Worm (Caenorhabditis elegans) whole organism, young adult: ENCODE measurements around the gene pap-3.

ENCODE experiments used
- D2030.7 ChIP-seq: fragments of 200-800 bp; sonication (Bioruptor generic); IDR thresholded peaks from 2 replicates; pipeline ENCODE4 v1.3.6; 2022; ENCODE audit warnings: missing genetic modification reagents, missing genetic modification characterization, missing compliant biosample characterization
- F33H1.4 ChIP-seq: fragments of 200-800 bp; sonication (Bioruptor generic); IDR thresholded peaks from 2 replicates; pipeline ENCODE4 v1.3.6; 2022; ENCODE audit warnings: missing genetic modification reagents, missing genetic modification characterization, missing compliant biosample characterization
- F39B2.1 ChIP-seq: fragments of 200-800 bp; sonication (Bioruptor generic); IDR thresholded peaks from 2 replicates; pipeline ENCODE4 v1.3.6; 2022; ENCODE audit warnings: missing genetic modification reagents, missing genetic modification characterization, missing compliant biosample characterization
- F57C9.4 ChIP-seq: sonication (generic microtip); optimal IDR thresholded peaks from 2 replicates; lab custom pipeline; 2017; ENCODE audit warnings: mild to moderate bottlenecking, missing genetic modification characterization, missing compliant biosample characterization
- K11D2.4 ChIP-seq: fragments of 200-800 bp; sonication (Bioruptor generic); IDR thresholded peaks from 2 replicates; pipeline ENCODE4 v1.3.6; 2022; ENCODE audit warnings: missing genetic modification reagents, missing genetic modification characterization, missing compliant biosample characterization
- K12H6.12 ChIP-seq: fragments of 200-800 bp; sonication (Bioruptor generic); optimal IDR thresholded peaks from 2 replicates; lab custom pipeline; 2018; ENCODE audit warnings: mild to moderate bottlenecking, missing genetic modification characterization, missing compliant biosample characterization
- Y67H2A.10 ChIP-seq: fragments of 200-800 bp; sonication (Bioruptor generic); conservative IDR thresholded peaks from 2 replicates; pipeline ENCODE4 v1.3.6; 2022; ENCODE audit warnings: missing genetic modification reagents, missing genetic modification characterization, missing compliant biosample characterization
- Y95B8A.8 ChIP-seq: fragments of 200-800 bp; sonication (Bioruptor generic); IDR thresholded peaks from 2 replicates; pipeline ENCODE4 v1.3.6; 2022; ENCODE audit warnings: missing genetic modification reagents, missing genetic modification characterization, missing compliant biosample characterization
- attf-5 ChIP-seq: fragments of 200-800 bp; sonication (Bioruptor generic); optimal IDR thresholded peaks from 2 replicates; lab custom pipeline; 2018; ENCODE audit warnings: mild to moderate bottlenecking, missing genetic modification characterization, missing compliant biosample characterization
- attf-6 ChIP-seq: fragments of 200-800 bp; sonication (Bioruptor generic); IDR thresholded peaks from 2 replicates; pipeline ENCODE4 v1.3.6; 2022; ENCODE audit warnings: missing genetic modification reagents, missing genetic modification characterization, missing compliant biosample characterization
- bed-2 ChIP-seq: fragments of 200-800 bp; sonication (Bioruptor generic); IDR thresholded peaks from 2 replicates; pipeline ENCODE4 v1.3.6; 2022; ENCODE audit warnings: missing genetic modification reagents, missing genetic modification characterization, missing compliant biosample characterization
- ceh-27 ChIP-seq: fragments of 200-800 bp; sonication (Bioruptor generic); optimal IDR thresholded peaks from 2 replicates; lab custom pipeline; 2018; ENCODE audit warnings: mild to moderate bottlenecking, missing genetic modification characterization, moderate library complexity, missing compliant biosample characterization
- ceh-79 ChIP-seq: sonication (generic microtip); optimal IDR thresholded peaks from 2 replicates; lab custom pipeline; 2017; ENCODE audit warnings: mild to moderate bottlenecking, missing genetic modification characterization, missing compliant biosample characterization
- ceh-91 ChIP-seq: fragments of 200-800 bp; sonication (Bioruptor generic); IDR thresholded peaks from 2 replicates; pipeline ENCODE4 v1.3.6; 2022; ENCODE audit warnings: missing genetic modification reagents, missing genetic modification characterization, missing compliant biosample characterization
- chd-7 ChIP-seq: sonication (generic microtip); optimal IDR thresholded peaks from 2 replicates; lab custom pipeline; 2016; ENCODE audit warnings: mild to moderate bottlenecking, missing genetic modification characterization, moderate library complexity, missing compliant biosample characterization
- dox-1 ChIP-seq: fragments of 200-800 bp; sonication (Bioruptor generic); IDR thresholded peaks from 2 replicates; pipeline ENCODE4 v1.3.6; 2022; ENCODE audit warnings: missing genetic modification reagents, missing genetic modification characterization, missing compliant biosample characterization
- dpl-1 ChIP-seq: fragments of 150-350 bp; optimal IDR thresholded peaks from 2 replicates; lab custom pipeline; 2014; ENCODE audit warnings: missing biosample characterization, missing genetic modification reagents, missing genetic modification characterization
- efl-1 ChIP-seq: fragments of 150-350 bp; optimal IDR thresholded peaks from 2 replicates; lab custom pipeline; 2014; ENCODE audit warnings: missing biosample characterization, missing genetic modification reagents, missing genetic modification characterization
- egl-44 ChIP-seq: fragments of 200-800 bp; sonication (Bioruptor generic); IDR thresholded peaks from 2 replicates; pipeline ENCODE4 v1.3.6; 2022; ENCODE audit warnings: missing genetic modification reagents, missing genetic modification characterization, missing compliant biosample characterization
- ekl-4 ChIP-seq: fragments of 200-800 bp; sonication (Bioruptor generic); IDR thresholded peaks from 2 replicates; pipeline ENCODE4 v1.3.6; 2022; ENCODE audit warnings: missing genetic modification reagents, missing genetic modification characterization, missing compliant biosample characterization
- hlh-26 ChIP-seq: fragments of 200-800 bp; sonication (Bioruptor generic); conservative IDR thresholded peaks from 2 replicates; pipeline ENCODE4 v1.3.6; 2022; ENCODE audit warnings: missing genetic modification reagents, missing genetic modification characterization, missing compliant biosample characterization
- hmg-1.2 ChIP-seq: fragments of 200-800 bp; sonication (Bioruptor generic); IDR thresholded peaks from 2 replicates; pipeline ENCODE4 v1.3.6; 2022; ENCODE audit warnings: missing genetic modification reagents, missing genetic modification characterization, missing compliant biosample characterization
- hrde-1 ChIP-seq: sonication (generic microtip); optimal IDR thresholded peaks from 2 replicates; lab custom pipeline; 2016; ENCODE audit warnings: missing genetic modification characterization, mild to moderate bottlenecking, missing compliant biosample characterization, moderate library complexity, missing genotype, missing genetic modification reagents, borderline replicate concordance
- let-607 ChIP-seq, 2 experiments: fragments of 200-800 bp in 1 of 2; sonication (Bioruptor generic) in 1 of 2; sonication (generic microtip) in 1 of 2; optimal IDR thresholded peaks; 2 replicates each; lab custom pipeline; 2016 to 2018; ENCODE audit warnings: mild to moderate bottlenecking in 2 of 2, missing compliant biosample characterization in 2 of 2, missing genetic modification characterization in 2 of 2, moderate library complexity in 2 of 2, missing genotype in 1 of 2
- lin-26 ChIP-seq: fragments of 200-800 bp; sonication (Bioruptor generic); IDR thresholded peaks from 2 replicates; pipeline ENCODE4 v1.3.6; 2022; ENCODE audit warnings: missing genetic modification reagents, missing genetic modification characterization, missing compliant biosample characterization
- lin-54 ChIP-seq: fragments of 200-800 bp; sonication (Bioruptor generic); optimal IDR thresholded peaks from 2 replicates; lab custom pipeline; 2018; ENCODE audit warnings: mild to moderate bottlenecking, missing genetic modification characterization, missing compliant biosample characterization
- lsl-1 ChIP-seq: fragments of 200-800 bp; sonication (Bioruptor generic); optimal IDR thresholded peaks from 2 replicates; lab custom pipeline; 2018; ENCODE audit warnings: mild to moderate bottlenecking, missing genetic modification characterization, moderate library complexity, missing compliant biosample characterization
- madf-10 ChIP-seq: sonication (generic microtip); optimal IDR thresholded peaks from 2 replicates; lab custom pipeline; 2016; ENCODE audit warnings: mild to moderate bottlenecking, missing genetic modification characterization, missing compliant biosample characterization
- madf-3 ChIP-seq: fragments of 200-800 bp; sonication (Bioruptor generic); IDR thresholded peaks from 2 replicates; pipeline ENCODE4 v1.3.6; 2022; ENCODE audit warnings: missing genetic modification reagents, missing genetic modification characterization, missing compliant biosample characterization
- madf-6 ChIP-seq: fragments of 200-800 bp; sonication (Bioruptor generic); IDR thresholded peaks from 2 replicates; pipeline ENCODE4 v1.3.6; 2022; ENCODE audit warnings: missing genetic modification reagents, missing genetic modification characterization, missing compliant biosample characterization
- mcd-1 ChIP-seq: fragments of 200-800 bp; sonication (Bioruptor generic); IDR thresholded peaks from 2 replicates; pipeline ENCODE4 v1.3.6; 2022; ENCODE audit warnings: missing genetic modification reagents, missing genetic modification characterization, missing compliant biosample characterization
- nfyb-1 ChIP-seq: fragments of 200-800 bp; sonication (Bioruptor generic); IDR thresholded peaks from 2 replicates; pipeline ENCODE4 v1.3.6; 2022; ENCODE audit warnings: missing genetic modification reagents, missing genetic modification characterization, missing compliant biosample characterization
- nhr-80 ChIP-seq: sonication (generic microtip); optimal IDR thresholded peaks from 2 replicates; lab custom pipeline; 2016; ENCODE audit warnings: missing genetic modification characterization, missing compliant biosample characterization
- pbrm-1 ChIP-seq: fragments of 200-800 bp; sonication (Bioruptor generic); IDR thresholded peaks from 2 replicates; pipeline ENCODE4 v1.3.6; 2022; ENCODE audit warnings: missing genetic modification reagents, missing genetic modification characterization, missing compliant biosample characterization
- rpc-1 ChIP-seq, 2 experiments: fragments of 150-350 bp in 1 of 2; sonication (generic microtip) in 1 of 2; optimal IDR thresholded peaks; 2 replicates each; lab custom pipeline; 2014 to 2018; ENCODE audit warnings: missing biosample characterization in 1 of 2, missing genetic modification characterization in 1 of 2, missing genetic modification reagents in 1 of 2, missing genotype in 1 of 2
- sea-2 ChIP-seq: fragments of 200-800 bp; sonication (Bioruptor generic); IDR thresholded peaks from 2 replicates; pipeline ENCODE4 v1.3.6; 2022; ENCODE audit warnings: missing genetic modification characterization, missing compliant biosample characterization
- snpc-1.1 ChIP-seq: sonication (generic microtip); optimal IDR thresholded peaks from 2 replicates; lab custom pipeline; 2017; ENCODE audit warnings: missing genetic modification characterization, mild to moderate bottlenecking, missing compliant biosample characterization, antibody characterized with exemption, moderate library complexity, missing genotype, missing genetic modification reagents; ENCODE audit not compliant: insufficient read depth
- snpc-3.4 ChIP-seq: sonication (generic microtip); optimal IDR thresholded peaks from 2 replicates; lab custom pipeline; 2017; ENCODE audit warnings: missing genetic modification characterization, mild to moderate bottlenecking, missing compliant biosample characterization, antibody characterized with exemption, moderate library complexity, missing genotype, missing genetic modification reagents
- snpc-4 ChIP-seq, 5 experiments: fragments of 150-350 bp in 1 of 5; sonication (generic microtip) in 4 of 5; optimal IDR thresholded peaks; 2 replicates each; lab custom pipeline; 2014 to 2018; ENCODE audit warnings: missing genetic modification characterization in 5 of 5, missing biosample characterization in 3 of 5, antibody characterized with exemption in 2 of 5, mild to moderate bottlenecking in 2 of 5, missing compliant biosample characterization in 2 of 5, missing genotype in 2 of 5, moderate library complexity in 2 of 5, missing genetic modification reagents in 1 of 5
- sptf-2 ChIP-seq: fragments of 200-800 bp; sonication (Bioruptor generic); optimal IDR thresholded peaks from 2 replicates; lab custom pipeline; 2018; ENCODE audit warnings: mild to moderate bottlenecking, missing genetic modification characterization, missing compliant biosample characterization
- zfh-2 ChIP-seq: fragments of 200-800 bp; sonication (Bioruptor generic); conservative IDR thresholded peaks from 2 replicates; pipeline ENCODE4 v1.3.6; 2022; ENCODE audit warnings: missing genetic modification reagents, missing genetic modification characterization, missing compliant biosample characterization

Gene pap-3

ce11 chrII:11777893-11778480 is 38.4 kb downstream of the pap-3 start, which contains the start of the genes patr-1 and dna-2 (continued):
- no peak for TF ChIP-seq sea-2
- TF ChIP-seq F39B2.1 (GFP tag; lab: Robert Waterston, UW) = no peak
- TF ChIP-seq attf-5 (GFP tag; lab: Kevin White, UChicago) = peak; percentile 70
- TF ChIP-seq ceh-79 (tag; lab: Kevin White, UChicago) = no peak
- TF ChIP-seq K12H6.12 (tag; lab: Kevin White, UChicago) = no peak
- TF ChIP-seq dox-1 (GFP tag; lab: Robert Waterston, UW) = peak; percentile 80
- TF ChIP-seq efl-1 (GFP tag; lab: Kevin White, UChicago) = peak; percentile 59
- peak; percentile 69 for TF ChIP-seq ceh-91 (GFP tag; lab: Robert Waterston, UW)
- peak; percentile 65 for TF ChIP-seq lsl-1 (GFP tag; lab: Kevin White, UChicago)
- TF ChIP-seq lin-26 (GFP tag; lab: Robert Waterston, UW) = no peak
- TF ChIP-seq D2030.7 (GFP tag; lab: Robert Waterston, UW) = peak; percentile 43
- no peak for TF ChIP-seq rpc-1 (optimal IDR thresholded peaks at IDR 0.05; lab: Kevin White, UChicago)
- TF ChIP-seq rpc-1 (tag; optimal IDR thresholded peaks at IDR 0.05; lab: Kevin White, UChicago) = no peak
- TF ChIP-seq mcd-1 = peak; percentile 61
- TF ChIP-seq hlh-26 (GFP tag; lab: Robert Waterston, UW) = no peak
- TF ChIP-seq lin-54 = peak; percentile 57
- peak; percentile 82 for TF ChIP-seq F33H1.4 (GFP tag; lab: Robert Waterston, UW)
- peak; percentile 95 for TF ChIP-seq hmg-1.2
- peak; percentile 6 for TF ChIP-seq ceh-27 (GFP tag; lab: Kevin White, UChicago)
- TF ChIP-seq snpc-4 (GFP tag; optimal IDR thresholded peaks at IDR 0.05; lab: Kevin White, UChicago) = no peak
- TF ChIP-seq snpc-4 (tag; optimal IDR thresholded peaks at IDR 0.05; lab: Kevin White, UChicago) = peak in 3 of 4 experiments; percentile 7 to 63 (median 44)
- TF ChIP-seq madf-3 (GFP tag; lab: Robert Waterston, UW) = 0 out of 2 replicates have a peak, but pooled peaks have one; percentile 21
- TF ChIP-seq K11D2.4 (GFP tag; lab: Robert Waterston, UW) = no peak
- TF ChIP-seq madf-6 = peak; percentile 57
- TF ChIP-seq attf-6 (GFP tag; lab: Robert Waterston, UW) = no peak
- TF ChIP-seq nhr-80 (tag; lab: Kevin White, UChicago) = peak; percentile 24
- peak; percentile 59; the same call in 1 of the 2 replicates for TF ChIP-seq zfh-2 (GFP tag; lab: Robert Waterston, UW)
- peak; percentile 12 for TF ChIP-seq snpc-3.4 (tag; lab: Kevin White, UChicago)

ce11 chrII:11774218-11774617 is 42.2 kb downstream of the pap-3 start, which contains the start of gene F44E5.1:
F44E5.1 (minus strand) TSS chrII:11774559.
- TF ChIP-seq sptf-2 (GFP tag; lab: Kevin White, UChicago) (no peak), F57C9.4 (no peak), nfyb-1 (GFP tag; lab: Robert Waterston, UW) (peak; percentile 69), ekl-4 (peak; percentile 22; the same call in 1 of the 2 replicates), mcd-1 (peak; percentile 35; the same call in 1 of the 2 replicates), ceh-27 (GFP tag; lab: Kevin White, UChicago) (no peak), egl-44 (GFP tag; lab: Robert Waterston, UW) (no peak), let-607 (tag; optimal IDR thresholded peaks at IDR 0.05; lab: Kevin White, UChicago) (no peak), chd-7 (tag; lab: Kevin White, UChicago) (peak; percentile 68), ceh-79 (tag; lab: Kevin White, UChicago) (peak; percentile 4), lsl-1 (GFP tag; lab: Kevin White, UChicago) (peak; percentile 16), madf-6 (peak; percentile 42)

ce11 chrII:11772364-11772763 is 44.0 kb downstream of the pap-3 start, which contains the start of gene F44E5.15:
F44E5.15 (plus strand) TSS chrII:11772664.
- no peak for TF ChIP-seq hrde-1
- no peak for TF ChIP-seq dpl-1 (GFP tag; lab: Kevin White, UChicago)
- TF ChIP-seq D2030.7 (GFP tag; lab: Robert Waterston, UW) = no peak
- TF ChIP-seq dox-1 (GFP tag; lab: Robert Waterston, UW) = no peak
- no peak for TF ChIP-seq Y95B8A.8 (GFP tag; lab: Robert Waterston, UW)
- no peak for TF ChIP-seq snpc-1.1 (tag; lab: Kevin White, UChicago)
- TF ChIP-seq Y67H2A.10 (GFP tag; lab: Robert Waterston, UW) = no peak
- TF ChIP-seq bed-2 (GFP tag; lab: Robert Waterston, UW) = no peak
- no peak for TF ChIP-seq madf-10
- TF ChIP-seq ceh-27 (GFP tag; lab: Kevin White, UChicago) = no peak
- TF ChIP-seq pbrm-1 (GFP tag; lab: Robert Waterston, UW) = no peak
- TF ChIP-seq lin-26 (GFP tag; lab: Robert Waterston, UW) = no peak
- TF ChIP-seq, all 124 proteins: peak for 0
